Fruit fly (Drosophila melanogaster) Kc167 (cell line): ENCODE measurements around the gene neur.

Experiments
- Sin3A ChIP-seq: fragments of >200 bp; optimal IDR thresholded peaks from 2 replicates; lab custom pipeline; 2018; ENCODE audit warnings: missing external identifiers
- h ChIP-seq: fragments of >200 bp; optimal IDR thresholded peaks from 3 replicates; lab custom pipeline; 2018; ENCODE audit warnings: missing external identifiers
- insv ChIP-seq: fragments of >200 bp; optimal IDR thresholded peaks from 3 replicates; lab custom pipeline; 2018; ENCODE audit warnings: missing external identifiers
- psq ChIP-seq: fragments of >200 bp; optimal IDR thresholded peaks from 2 replicates; lab custom pipeline; 2017; ENCODE audit warnings: missing external identifiers
- ttk ChIP-seq: sonication (Bioruptor generic); optimal IDR thresholded peaks from 2 replicates; lab custom pipeline; 2017; ENCODE audit warnings: missing external identifiers

- TF ChIP-seq h (no peak), psq (lab: Kevin White, UChicago) (no peak), Sin3A (lab: Kevin White, UChicago) (no peak), insv (lab: Kevin White, UChicago) (no peak), ttk (lab: Kevin White, UChicago) (no peak)
Observed at dm6 chr3R:9010695-9011094, 28.6 kb downstream of the neur start.
